Fruit fly (Drosophila melanogaster) whole organism, pupa: ENCODE measurements around the gene Jhbp15.

ENCODE experiments used
- CG12605 ChIP-seq: fragments of 200-800 bp; sonication (Bioruptor generic); IDR thresholded peaks from 2 replicates; pipeline ENCODE4 v1.3.6; 2022; ENCODE audit warnings: missing biosample characterization, missing genetic modification characterization
- CG13204 ChIP-seq: fragments of 200-800 bp; sonication (Bioruptor generic); optimal IDR thresholded peaks from 2 replicates; lab custom pipeline; 2018; ENCODE audit warnings: missing biosample characterization, mild to moderate bottlenecking, missing genetic modification characterization, moderate library complexity
- CG15710 ChIP-seq: fragments of 200-800 bp; sonication (Bioruptor generic); optimal IDR thresholded peaks from 2 replicates; lab custom pipeline; 2018; ENCODE audit warnings: missing biosample characterization, mild to moderate bottlenecking, missing genetic modification characterization, moderate library complexity
- CG17806 ChIP-seq: fragments of 200-800 bp; sonication (Bioruptor generic); optimal IDR thresholded peaks from 2 replicates; lab custom pipeline; 2018; ENCODE audit warnings: missing biosample characterization, mild to moderate bottlenecking, missing genetic modification characterization, moderate library complexity
- CG34367 ChIP-seq: fragments of 200-800 bp; sonication (Bioruptor generic); optimal IDR thresholded peaks from 2 replicates; lab custom pipeline; 2018; ENCODE audit warnings: missing biosample characterization, mild to moderate bottlenecking, missing genetic modification characterization
- CG8301 ChIP-seq: fragments of 200-800 bp; sonication (Bioruptor generic); optimal IDR thresholded peaks from 2 replicates; lab custom pipeline; 2018; ENCODE audit warnings: missing biosample characterization, mild to moderate bottlenecking, missing genetic modification characterization
- CG9948 ChIP-seq: fragments of 200-800 bp; sonication (Bioruptor generic); optimal IDR thresholded peaks from 2 replicates; lab custom pipeline; 2018; ENCODE audit warnings: missing biosample characterization, mild to moderate bottlenecking, missing genetic modification characterization, moderate library complexity
- D1 ChIP-seq: fragments of 200-800 bp; sonication (Bioruptor generic); optimal IDR thresholded peaks from 2 replicates; lab custom pipeline; 2018; ENCODE audit warnings: missing biosample characterization, mild to moderate bottlenecking, missing genetic modification characterization, moderate library complexity
- EcR ChIP-seq: fragments of 200-800 bp; sonication (Bioruptor generic); optimal IDR thresholded peaks from 3 replicates; lab custom pipeline; 2019; ENCODE audit warnings: missing biosample characterization, missing genetic modification characterization, mild to moderate bottlenecking, moderate library complexity, missing genetic modification reagents
- Ets98B ChIP-seq: fragments of 200-800 bp; sonication (Bioruptor generic); IDR thresholded peaks from 2 replicates; pipeline ENCODE4 v1.3.6; 2022; ENCODE audit warnings: missing biosample characterization, missing genetic modification characterization
- Pif1B ChIP-seq: fragments of 200-800 bp; sonication (Bioruptor generic); optimal IDR thresholded peaks from 3 replicates; lab custom pipeline; 2016; ENCODE audit warnings: missing biosample characterization, missing genetic modification characterization
- fd96Ca ChIP-seq: fragments of 200-800 bp; sonication (Bioruptor generic); IDR thresholded peaks from 3 replicates; pipeline ENCODE4 v1.3.6; 2022; ENCODE audit warnings: missing biosample characterization, missing genetic modification characterization
- rn ChIP-seq: fragments of 200-800 bp; sonication (Bioruptor generic); IDR thresholded peaks from 2 replicates; pipeline ENCODE4 v1.3.6; 2022; ENCODE audit warnings: missing biosample characterization, missing genetic modification characterization

dm6 chr3R:21050875-21051274 lies at the start of gene Jhbp15:
- TF ChIP-seq EcR (no peak), CG17806 (tag; lab: Kevin White, UChicago) (no peak), CG9948 (tag; lab: Kevin White, UChicago) (no peak), CG15710 (tag; lab: Kevin White, UChicago) (no peak), fd96Ca (GFP tag; lab: Robert Waterston, UW) (no peak), CG8301 (no peak), D1 (no peak), Ets98B (no peak), rn (no peak), CG13204 (GFP tag; lab: Kevin White, UChicago) (no peak), Pif1B (GFP tag; lab: Kevin White, UChicago) (no peak), CG34367 (tag; lab: Kevin White, UChicago) (no peak), CG12605 (GFP tag; lab: Robert Waterston, UW) (no peak)
